Worm (Caenorhabditis elegans) whole organism, early embryonic: ENCODE results near the gene spp-24.

Experiments used
- B0310.2 ChIP-seq: sonication (generic microtip); optimal IDR thresholded peaks from 2 replicates; lab custom pipeline; 2016; ENCODE audit warnings: mild to moderate bottlenecking, missing genetic modification characterization, missing compliant biosample characterization
- F13C5.2 ChIP-seq: sonication (generic microtip); optimal IDR thresholded peaks from 2 replicates; lab custom pipeline; 2017; ENCODE audit warnings: mild to moderate bottlenecking, missing genetic modification characterization, inconsistent platforms, missing compliant biosample characterization
- ama-1 ChIP-seq: fragments of 150-350 bp; optimal IDR thresholded peaks from 2 replicates; lab custom pipeline; 2014
- scrt-1 ChIP-seq: fragments of 200-800 bp; sonication (Bioruptor generic); IDR thresholded peaks from 2 replicates; pipeline ENCODE4 v1.3.6; 2022; ENCODE audit warnings: missing genetic modification characterization, missing compliant biosample characterization

DNA sequence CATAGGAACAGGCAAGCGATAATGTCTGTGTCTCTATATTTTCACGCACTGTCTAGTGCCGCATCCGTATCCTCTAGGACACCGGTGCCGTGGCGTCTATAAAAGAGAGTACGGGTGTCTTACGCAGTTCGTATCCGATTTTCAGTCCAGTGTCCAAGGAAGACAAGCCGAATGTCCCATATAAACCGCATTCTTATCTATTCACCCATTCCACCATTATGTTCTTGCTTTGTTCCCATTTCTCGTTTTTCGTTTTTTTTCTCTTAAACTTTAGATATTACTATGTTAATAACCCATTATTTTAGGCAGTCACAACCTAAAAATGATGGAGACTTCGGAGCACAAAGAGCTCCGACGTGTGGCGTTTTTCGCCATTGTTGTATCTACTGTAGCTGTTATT, 16.3 kb downstream of the spp-24 start, which contains the start of gene sqt-2:
- no peak for TF ChIP-seq ama-1 (lab: Kevin White, UChicago)
- no peak for TF ChIP-seq scrt-1 (GFP tag; lab: Robert Waterston, UW)
- no peak for TF ChIP-seq B0310.2 (tag; lab: Kevin White, UChicago)
- TF ChIP-seq F13C5.2: no peak
